Worm (Caenorhabditis elegans): Measurements from ENCODE around the gene F53C11.9.
A peak's percentile ranks its signal among the peaks of the same experiment; 100 is the strongest.

- no peak for TF ChIP-seq lsy-12 (tag; optimal IDR thresholded peaks at IDR 0.05)
- TF ChIP-seq fos-1 (tag; optimal IDR thresholded peaks at IDR 0.05), result no peak
- no peak for TF ChIP-seq ama-1 (optimal IDR thresholded peaks at IDR 0.05)
- no peak for TF ChIP-seq unc-62 (GFP tag; optimal IDR thresholded peaks at IDR 0.05)
- peak; percentile 36 for TF ChIP-seq lin-39 (tag; optimal IDR thresholded peaks at IDR 0.05)
- TF ChIP-seq nhr-77 (tag; optimal IDR thresholded peaks at IDR 0.05), result peak; percentile 3
- TF ChIP-seq ztf-11 (tag; optimal IDR thresholded peaks at IDR 0.05), result no peak
- TF ChIP-seq snpc-4 (tag; optimal IDR thresholded peaks at IDR 0.05), result peak; percentile 83
- no peak for TF ChIP-seq ceh-28 (tag; optimal IDR thresholded peaks at IDR 0.05)
- TF ChIP-seq nhr-11 (tag; optimal IDR thresholded peaks at IDR 0.05), result peak; percentile 10
- peak; percentile 82 for TF ChIP-seq nhr-43 (tag; optimal IDR thresholded peaks at IDR 0.05; ENCODE audit: poor library complexity, severe bottlenecking)
- TF ChIP-seq nhr-28 (tag; optimal IDR thresholded peaks at IDR 0.05), result no peak
- TF ChIP-seq tbx-2 (tag; optimal IDR thresholded peaks at IDR 0.05), result no peak
- TF ChIP-seq pqm-1 (tag; optimal IDR thresholded peaks at IDR 0.05), result no peak
Measured at ce11 chrV:13818824-13819408, 41.1 kb downstream of the F53C11.9 start, which contains the start of gene sel-10.

Measured in whole organism, L3 larva.